Worm (Caenorhabditis elegans): ENCODE results near the gene T10B10.8.

T10B10.8 gene

ce11 chrX:15188986-15189675, 23.1 kb upstream of the T10B10.8 start:
- TF ChIP-seq sea-2 (GFP tag; optimal IDR thresholded peaks at IDR 0.05): no peak
- TF ChIP-seq ztf-4 (tag; optimal IDR thresholded peaks at IDR 0.05): no peak
- no peak for TF ChIP-seq nhr-23 (tag; optimal IDR thresholded peaks at IDR 0.05)
- no peak for TF ChIP-seq fos-1 (tag; optimal IDR thresholded peaks at IDR 0.05)
- peak; percentile 73 for TF ChIP-seq egl-5 (tag; optimal IDR thresholded peaks at IDR 0.05)
- TF ChIP-seq ceh-16 (tag; optimal IDR thresholded peaks at IDR 0.05): no peak
- TF ChIP-seq nhr-67 (tag; optimal IDR thresholded peaks at IDR 0.05): no peak
- TF ChIP-seq fkh-2 (tag; optimal IDR thresholded peaks at IDR 0.05): no peak
- no peak for TF ChIP-seq ama-1 (optimal IDR thresholded peaks at IDR 0.05)
- TF ChIP-seq nhr-43 (tag; optimal IDR thresholded peaks at IDR 0.05; ENCODE audit: poor library complexity, severe bottlenecking): no peak
- TF ChIP-seq elt-2 (tag; optimal IDR thresholded peaks at IDR 0.05): no peak
- no peak for TF ChIP-seq nhr-28 (tag; optimal IDR thresholded peaks at IDR 0.05)
- no peak for TF ChIP-seq ZK546.5 (tag; optimal IDR thresholded peaks at IDR 0.05)
- TF ChIP-seq nhr-76 (tag; optimal IDR thresholded peaks at IDR 0.05): no peak
- TF ChIP-seq hmg-11 (tag; optimal IDR thresholded peaks at IDR 0.05): peak; percentile 64
- no peak for TF ChIP-seq ztf-11 (tag; optimal IDR thresholded peaks at IDR 0.05)
- peak; percentile 72 for TF ChIP-seq unc-62 (GFP tag; optimal IDR thresholded peaks at IDR 0.05)
- no peak for TF ChIP-seq nhr-11 (tag; optimal IDR thresholded peaks at IDR 0.05)
- TF ChIP-seq lin-15B (tag; optimal IDR thresholded peaks at IDR 0.05): peak; percentile 14
- TF ChIP-seq aly-2 (tag; optimal IDR thresholded peaks at IDR 0.05): no peak
- no peak for TF ChIP-seq nhr-12 (tag; optimal IDR thresholded peaks at IDR 0.05)
- TF ChIP-seq snpc-4 (tag; optimal IDR thresholded peaks at IDR 0.05): peak; percentile 69
- no peak for TF ChIP-seq R02D3.7 (tag; optimal IDR thresholded peaks at IDR 0.05)
- peak; percentile 66 for TF ChIP-seq tbx-2 (tag; optimal IDR thresholded peaks at IDR 0.05)
- no peak for TF ChIP-seq zag-1 (tag; optimal IDR thresholded peaks at IDR 0.05)
- TF ChIP-seq daf-12 (tag; optimal IDR thresholded peaks at IDR 0.05): no peak
- TF ChIP-seq nhr-77 (tag; optimal IDR thresholded peaks at IDR 0.05): no peak
- peak; percentile 66 for TF ChIP-seq ceh-9 (tag; optimal IDR thresholded peaks at IDR 0.05)
- no peak for TF ChIP-seq jun-1 (tag; optimal IDR thresholded peaks at IDR 0.05)
- peak; percentile 4 for TF ChIP-seq ceh-28 (tag; optimal IDR thresholded peaks at IDR 0.05)
- no peak for TF ChIP-seq nhr-237 (tag; optimal IDR thresholded peaks at IDR 0.05)
- no peak for TF ChIP-seq lsy-12 (tag; optimal IDR thresholded peaks at IDR 0.05)
- no peak for TF ChIP-seq mdl-1 (tag; optimal IDR thresholded peaks at IDR 0.05)
- peak; percentile 16 for TF ChIP-seq pha-4 (tag; optimal IDR thresholded peaks at IDR 0.05)
- no peak for TF ChIP-seq ceh-82 (tag; optimal IDR thresholded peaks at IDR 0.05)
- TF ChIP-seq lin-39 (tag; optimal IDR thresholded peaks at IDR 0.05): peak; percentile 92
- TF ChIP-seq nfya-1 (tag; optimal IDR thresholded peaks at IDR 0.05; ENCODE audit: insufficient read depth): peak; percentile 85
- no peak for TF ChIP-seq pqm-1 (tag; optimal IDR thresholded peaks at IDR 0.05)
- no peak for TF ChIP-seq elt-3 (tag; optimal IDR thresholded peaks at IDR 0.05)
- no peak for TF ChIP-seq egl-27 (tag; optimal IDR thresholded peaks at IDR 0.05)
- peak; percentile 37 for TF ChIP-seq elt-1 (tag; optimal IDR thresholded peaks at IDR 0.05)
- no peak for TF ChIP-seq eor-1 (tag; optimal IDR thresholded peaks at IDR 0.05)
- no peak for TF ChIP-seq unc-39 (tag; optimal IDR thresholded peaks at IDR 0.05)
- TF ChIP-seq mml-1 (tag; optimal IDR thresholded peaks at IDR 0.05): no peak
- TF ChIP-seq nhr-25 (tag; optimal IDR thresholded peaks at IDR 0.05): no peak
- TF ChIP-seq skn-1 (tag; optimal IDR thresholded peaks at IDR 0.05): no peak
- TF ChIP-seq fkh-10 (GFP tag; optimal IDR thresholded peaks at IDR 0.05): peak; percentile 63
